Fruit fly (Drosophila melanogaster): ENCODE measurements around the gene to.

Gene to

dm6 chr3R:25221203-25221807, 18.7 kb upstream of the to start, which contains the start of gene Alg9 (continued):
- peak; percentile 88 for TF ChIP-seq mld (GFP tag; IDR thresholded peaks at IDR 0.05; ENCODE audit: partially characterized antibody)
- TF ChIP-seq CG8765 (GFP tag; IDR thresholded peaks at IDR 0.05) = no peak
- peak; percentile 84 for TF ChIP-seq CG2116 (GFP tag; optimal IDR thresholded peaks at IDR 0.05)
- TF ChIP-seq CG30020 (tag; optimal IDR thresholded peaks at IDR 0.05) = peak; percentile 76
- no peak for TF ChIP-seq Tbp (GFP tag; optimal IDR thresholded peaks at IDR 0.05)
- no peak for TF ChIP-seq cg (GFP tag; optimal IDR thresholded peaks at IDR 0.05)
- TF ChIP-seq ken (GFP tag; IDR thresholded peaks at IDR 0.05) = 0 out of 3 replicates have a peak, but pooled peaks have one; percentile 24
- TF ChIP-seq tna (GFP tag; IDR thresholded peaks at IDR 0.05; ENCODE audit: partially characterized antibody) = peak; percentile 95
- TF ChIP-seq gfzf (GFP tag; optimal IDR thresholded peaks at IDR 0.05) = peak; percentile 42
- TF ChIP-seq Dad (GFP tag; optimal IDR thresholded peaks at IDR 0.05) = peak; percentile 13
- TF ChIP-seq CG9437 (GFP tag; optimal IDR thresholded peaks at IDR 0.05) = no peak
- peak; percentile 86 for TF ChIP-seq ato (GFP tag; IDR thresholded peaks at IDR 0.05; ENCODE audit: partially characterized antibody)
- TF ChIP-seq CG17802 (tag; optimal IDR thresholded peaks at IDR 0.05) = peak; percentile 81
- peak; percentile 86 for TF ChIP-seq hbn (GFP tag; IDR thresholded peaks at IDR 0.05; ENCODE audit: partially characterized antibody)
- peak; percentile 50; the same call in 1 of the 2 replicates for TF ChIP-seq onecut (GFP tag; IDR thresholded peaks at IDR 0.05)
- peak; percentile 71 for TF ChIP-seq E2f2 (GFP tag; IDR thresholded peaks at IDR 0.05)
- TF ChIP-seq kni (GFP tag; optimal IDR thresholded peaks at IDR 0.05) = no peak
- peak; percentile 46 for TF ChIP-seq HmgD (GFP tag; optimal IDR thresholded peaks at IDR 0.05)
- no peak for TF ChIP-seq CG31224 (GFP tag; IDR thresholded peaks at IDR 0.05)
- peak; percentile 8 for TF ChIP-seq MESR4 (GFP tag; optimal IDR thresholded peaks at IDR 0.05)
- TF ChIP-seq Opbp (GFP tag; IDR thresholded peaks at IDR 0.05; ENCODE audit: partially characterized antibody) = peak; percentile 90; the same call in 2 of the 3 replicates
- TF ChIP-seq PHDP (tag; optimal IDR thresholded peaks at IDR 0.05) = no peak
- TF ChIP-seq CG17186 (GFP tag; optimal IDR thresholded peaks at IDR 0.05) = peak; percentile 2
- TF ChIP-seq CG9797 (GFP tag; optimal IDR thresholded peaks at IDR 0.05) = peak; percentile 21
- peak; percentile 26 for TF ChIP-seq mam (GFP tag; optimal IDR thresholded peaks at IDR 0.05)
- TF ChIP-seq MBD-R2 (GFP tag; IDR thresholded peaks at IDR 0.05) = peak; percentile 72; the same call in 1 of the 2 replicates
- TF ChIP-seq CG1024 (GFP tag; IDR thresholded peaks at IDR 0.05) = peak; percentile 62; the same call in 1 of the 2 replicates
- peak; percentile 96 for TF ChIP-seq chinmo (GFP tag; IDR thresholded peaks at IDR 0.05; ENCODE audit: partially characterized antibody)
- TF ChIP-seq Lhr (GFP tag; optimal IDR thresholded peaks at IDR 0.05) = no peak
- TF ChIP-seq nerfin-1 (tag; optimal IDR thresholded peaks at IDR 0.05) = no peak
- TF ChIP-seq CG34224 (GFP tag; IDR thresholded peaks at IDR 0.05; ENCODE audit: partially characterized antibody) = peak; percentile 94
- no peak for TF ChIP-seq CG2199 (GFP tag; IDR thresholded peaks at IDR 0.05)
- TF ChIP-seq CG34376 (GFP tag; optimal IDR thresholded peaks at IDR 0.05) = no peak
- peak; percentile 83 for TF ChIP-seq inv (GFP tag; IDR thresholded peaks at IDR 0.05; ENCODE audit: partially characterized antibody)
- TF ChIP-seq knrl (GFP tag; IDR thresholded peaks at IDR 0.05; ENCODE audit: partially characterized antibody) = peak; percentile 89
- no peak for TF ChIP-seq zfh2 (GFP tag; optimal IDR thresholded peaks at IDR 0.05)
- peak; percentile 98 for TF ChIP-seq ssp (GFP tag; IDR thresholded peaks at IDR 0.05)
- no peak for TF ChIP-seq corto (GFP tag; optimal IDR thresholded peaks at IDR 0.05)
- peak; percentile 3 for TF ChIP-seq CG10654 (GFP tag; optimal IDR thresholded peaks at IDR 0.05)
- peak; percentile 84 for TF ChIP-seq BEAF-32 (GFP tag; optimal IDR thresholded peaks at IDR 0.05)
- peak; percentile 89 for TF ChIP-seq sna (GFP tag; IDR thresholded peaks at IDR 0.05; ENCODE audit: partially characterized antibody)
- TF ChIP-seq klu (GFP tag; IDR thresholded peaks at IDR 0.05) = no peak
- peak; percentile 93 for TF ChIP-seq Bgb (GFP tag; IDR thresholded peaks at IDR 0.05; ENCODE audit: partially characterized antibody)
- no peak for TF ChIP-seq CG11695 (GFP tag; IDR thresholded peaks at IDR 0.05)
- TF ChIP-seq phol (tag; optimal IDR thresholded peaks at IDR 0.05) = peak; percentile 33
- peak; percentile 81 for TF ChIP-seq CG1603 (tag; optimal IDR thresholded peaks at IDR 0.05)
- peak; percentile 89 for TF ChIP-seq Dll (GFP tag; IDR thresholded peaks at IDR 0.05; ENCODE audit: partially characterized antibody)
- TF ChIP-seq Med (GFP tag) = peak; percentile 88

Measured in whole organism, embryonic.